Fruit fly (Drosophila melanogaster): ENCODE measurements around the gene GlyRS.

The GlyRS gene

dm6 chr3L:15141118-15142003 is 46.4 kb downstream of the GlyRS start (continued):
- peak; percentile 3 for TF ChIP-seq br (GFP tag; optimal IDR thresholded peaks at IDR 0.05)
- no peak for TF ChIP-seq pan (optimal IDR thresholded peaks at IDR 0.05)
- TF ChIP-seq CG32264 (GFP tag; optimal IDR thresholded peaks at IDR 0.05): no peak
- no peak for TF ChIP-seq Mio (GFP tag; optimal IDR thresholded peaks at IDR 0.05)
- TF ChIP-seq ey (GFP tag; optimal IDR thresholded peaks at IDR 0.05): no peak
- no peak for TF ChIP-seq N (GFP tag; optimal IDR thresholded peaks at IDR 0.05)
- TF ChIP-seq Hnf4 (GFP tag; optimal IDR thresholded peaks at IDR 0.05): no peak
- TF ChIP-seq dmrt93B (GFP tag; optimal IDR thresholded peaks at IDR 0.05): no peak
- no peak for TF ChIP-seq sv (GFP tag; optimal IDR thresholded peaks at IDR 0.05)
- TF ChIP-seq Hr83 (GFP tag; optimal IDR thresholded peaks at IDR 0.05; ENCODE audit: poor library complexity, severe bottlenecking): no peak

- TF ChIP-seq tai (GFP tag; optimal IDR thresholded peaks at IDR 0.05): no peak
- TF ChIP-seq Mio (GFP tag; optimal IDR thresholded peaks at IDR 0.05): no peak
- TF ChIP-seq sv (GFP tag; optimal IDR thresholded peaks at IDR 0.05): no peak
- peak; percentile 21 for TF ChIP-seq fru (GFP tag; optimal IDR thresholded peaks at IDR 0.05)
- TF ChIP-seq br (GFP tag; optimal IDR thresholded peaks at IDR 0.05): peak; percentile 45
- no peak for TF ChIP-seq pan (optimal IDR thresholded peaks at IDR 0.05)
- no peak for TF ChIP-seq psq (GFP tag; optimal IDR thresholded peaks at IDR 0.05)
- no peak for TF ChIP-seq dmrt93B (GFP tag; optimal IDR thresholded peaks at IDR 0.05)
- TF ChIP-seq foxo (GFP tag; optimal IDR thresholded peaks at IDR 0.05): peak in 1 of 2 experiments; percentile 36
- TF ChIP-seq Myc (optimal IDR thresholded peaks at IDR 0.05): no peak
- TF ChIP-seq dl (GFP tag; optimal IDR thresholded peaks at IDR 0.05; ENCODE audit: insufficient read depth in 1 of 2, partially characterized antibody in 2 of 2): peak in 1 of 2 experiments; percentile 32
- peak; percentile 10 for TF ChIP-seq ey (GFP tag; optimal IDR thresholded peaks at IDR 0.05)
- TF ChIP-seq N (GFP tag; optimal IDR thresholded peaks at IDR 0.05): no peak
- peak; percentile 84 for TF ChIP-seq Hr83 (GFP tag; optimal IDR thresholded peaks at IDR 0.05; ENCODE audit: poor library complexity, severe bottlenecking)
- no peak for TF ChIP-seq GATAd (GFP tag; optimal IDR thresholded peaks at IDR 0.05)
- peak; percentile 57 for TF ChIP-seq Dif (GFP tag; optimal IDR thresholded peaks at IDR 0.05; ENCODE audit: partially characterized antibody)
- TF ChIP-seq woc (GFP tag; optimal IDR thresholded peaks at IDR 0.05): peak; percentile 12
- TF ChIP-seq brk (GFP tag; optimal IDR thresholded peaks at IDR 0.05): no peak
- no peak for TF ChIP-seq OdsH (GFP tag; optimal IDR thresholded peaks at IDR 0.05)
- TF ChIP-seq lola (GFP tag; optimal IDR thresholded peaks at IDR 0.05): no peak
- no peak for TF ChIP-seq Rel (GFP tag; optimal IDR thresholded peaks at IDR 0.05)
- TF ChIP-seq Rel (tag; optimal IDR thresholded peaks at IDR 0.05): peak; percentile 69
- TF ChIP-seq Hnf4 (GFP tag; optimal IDR thresholded peaks at IDR 0.05): peak; percentile 68
- no peak for TF ChIP-seq Vsx2 (GFP tag; optimal IDR thresholded peaks at IDR 0.05; ENCODE audit: partially characterized antibody)
- TF ChIP-seq sage (GFP tag; optimal IDR thresholded peaks at IDR 0.05): no peak
- TF ChIP-seq rgr (GFP tag; optimal IDR thresholded peaks at IDR 0.05): peak; percentile 43
- TF ChIP-seq Abd-B (GFP tag; optimal IDR thresholded peaks at IDR 0.05): no peak
- TF ChIP-seq dsf (GFP tag; optimal IDR thresholded peaks at IDR 0.05; ENCODE audit: borderline replicate concordance): no peak
- TF ChIP-seq usp (GFP tag; optimal IDR thresholded peaks at IDR 0.05): no peak
- no peak for TF ChIP-seq CG9705 (GFP tag; optimal IDR thresholded peaks at IDR 0.05)
- peak; percentile 26 for TF ChIP-seq HLH106 (tag; optimal IDR thresholded peaks at IDR 0.05)
- peak; percentile 50 for TF ChIP-seq jim (GFP tag; optimal IDR thresholded peaks at IDR 0.05)
- peak; percentile 98 for TF ChIP-seq CrebA (GFP tag; optimal IDR thresholded peaks at IDR 0.05; ENCODE audit: borderline replicate concordance)
- peak; percentile 47 for TF ChIP-seq h (GFP tag; optimal IDR thresholded peaks at IDR 0.05)
- peak; percentile 9 for TF ChIP-seq Jra (GFP tag; optimal IDR thresholded peaks at IDR 0.05)
- TF ChIP-seq Dfd (GFP tag; optimal IDR thresholded peaks at IDR 0.05): no peak
- TF ChIP-seq Hr78 (GFP tag; optimal IDR thresholded peaks at IDR 0.05): no peak
- TF ChIP-seq Sp1 (GFP tag; optimal IDR thresholded peaks at IDR 0.05): peak; percentile 20
- TF ChIP-seq CG32264 (GFP tag; optimal IDR thresholded peaks at IDR 0.05): no peak
Measured at dm6 chr3L:15142004-15142890, 47.3 kb downstream of the GlyRS start, which contains the start of gene Pdi. TSS of gene Pdi (minus strand) at chr3L:15142840.

Data from whole organism, wandering third instar larva.